Fruit fly (Drosophila melanogaster): ENCODE measurements around the gene TkR86C.

TkR86C gene

DNA sequence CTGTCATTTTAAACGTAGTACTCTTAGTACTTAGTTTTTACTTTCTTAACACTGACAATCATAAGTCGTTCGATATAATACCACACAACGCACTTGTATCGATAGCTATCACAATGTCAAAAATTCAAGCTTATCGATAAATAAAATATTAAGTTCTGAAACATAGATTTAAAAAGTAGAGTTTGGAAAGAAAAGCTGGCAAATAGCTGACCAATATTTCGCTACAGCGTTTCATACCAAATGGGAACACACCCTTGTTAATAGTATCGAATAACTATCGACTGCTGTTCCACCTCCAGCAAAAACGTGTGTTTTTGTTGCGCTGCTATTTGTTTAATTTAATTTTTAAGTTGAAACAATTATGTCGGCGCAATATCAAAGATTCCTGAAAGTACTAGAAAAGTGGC is 54.7 kb downstream of the TkR86C start, which contains the start of the genes pug, CG14683 and CG46459 (continued):
- TF ChIP-seq dl (GFP tag; optimal IDR thresholded peaks at IDR 0.05; ENCODE audit: insufficient read depth in 1 of 2, partially characterized antibody in 2 of 2), result no peak
- peak; percentile 15 for TF ChIP-seq br (GFP tag; optimal IDR thresholded peaks at IDR 0.05)
- TF ChIP-seq Dif (GFP tag; optimal IDR thresholded peaks at IDR 0.05; ENCODE audit: partially characterized antibody), result no peak
- TF ChIP-seq Jra (GFP tag; optimal IDR thresholded peaks at IDR 0.05), result peak; percentile 55
- no peak for TF ChIP-seq Hr78 (GFP tag; optimal IDR thresholded peaks at IDR 0.05)
- TF ChIP-seq usp (GFP tag; optimal IDR thresholded peaks at IDR 0.05), result no peak
- TF ChIP-seq tai (GFP tag; optimal IDR thresholded peaks at IDR 0.05), result no peak
- TF ChIP-seq brk (GFP tag; optimal IDR thresholded peaks at IDR 0.05), result no peak
- no peak for TF ChIP-seq Abd-B (GFP tag; optimal IDR thresholded peaks at IDR 0.05)
- peak; percentile 31 for TF ChIP-seq Myc (optimal IDR thresholded peaks at IDR 0.05)
- peak; percentile 73 for TF ChIP-seq h (GFP tag; optimal IDR thresholded peaks at IDR 0.05)
- peak; percentile 46 for TF ChIP-seq HLH106 (tag; optimal IDR thresholded peaks at IDR 0.05)
- TF ChIP-seq pan (optimal IDR thresholded peaks at IDR 0.05), result no peak
- no peak for TF ChIP-seq CG9705 (GFP tag; optimal IDR thresholded peaks at IDR 0.05)

DNA sequence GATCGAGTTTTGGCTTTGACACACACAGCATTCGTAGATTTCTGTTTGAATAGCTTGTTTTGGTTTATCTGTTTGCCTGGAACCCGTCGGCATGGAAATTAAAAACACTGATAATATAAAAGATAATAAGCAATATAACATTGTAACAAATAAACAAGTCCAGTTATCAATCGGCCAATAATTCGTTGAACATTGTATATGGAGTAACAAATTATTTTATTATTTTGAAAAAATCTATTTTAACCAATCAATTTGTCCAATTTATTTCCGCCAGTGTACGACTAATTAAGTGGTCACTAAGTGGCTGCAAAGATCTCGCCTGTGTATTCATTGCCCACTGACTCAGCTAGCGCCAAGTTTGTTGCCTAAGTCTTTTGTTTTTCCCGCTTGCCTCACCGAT is 62.2 kb downstream of the TkR86C start:
- TF ChIP-seq Jra (GFP tag; optimal IDR thresholded peaks at IDR 0.05) (no peak), Dfd (GFP tag; optimal IDR thresholded peaks at IDR 0.05) (no peak), GATAd (GFP tag; optimal IDR thresholded peaks at IDR 0.05) (no peak), foxo (GFP tag; optimal IDR thresholded peaks at IDR 0.05) (no peak), br (GFP tag; optimal IDR thresholded peaks at IDR 0.05) (no peak), brk (GFP tag; optimal IDR thresholded peaks at IDR 0.05) (no peak), rgr (GFP tag; optimal IDR thresholded peaks at IDR 0.05) (no peak)

DNA sequence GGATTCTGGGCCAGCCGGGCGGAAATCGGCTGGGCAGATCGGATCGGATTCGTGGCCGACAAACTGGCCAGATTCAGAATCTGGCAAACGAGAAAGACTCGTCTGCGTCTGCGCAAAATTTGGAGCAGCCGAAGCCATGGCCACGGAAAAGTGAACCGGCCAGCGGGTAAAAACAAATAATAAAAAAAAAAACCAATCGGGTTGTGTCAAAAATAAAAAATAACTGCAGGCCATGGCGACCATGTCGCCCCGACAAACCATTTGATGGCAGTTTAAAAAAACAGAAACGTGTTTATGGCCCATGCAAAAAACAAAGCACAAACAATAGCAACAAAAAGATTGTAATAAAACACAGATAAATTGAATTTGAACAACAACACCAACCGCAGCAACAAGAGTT is 62.9 kb downstream of the TkR86C start:
- TF ChIP-seq Jra (GFP tag; optimal IDR thresholded peaks at IDR 0.05) (no peak), Myc (optimal IDR thresholded peaks at IDR 0.05) (no peak), Mio (GFP tag; optimal IDR thresholded peaks at IDR 0.05) (no peak), dmrt93B (GFP tag; optimal IDR thresholded peaks at IDR 0.05) (no peak), br (GFP tag; optimal IDR thresholded peaks at IDR 0.05) (no peak), Vsx2 (GFP tag; optimal IDR thresholded peaks at IDR 0.05; ENCODE audit: partially characterized antibody) (no peak), brk (GFP tag; optimal IDR thresholded peaks at IDR 0.05) (no peak), CG32264 (GFP tag; optimal IDR thresholded peaks at IDR 0.05) (no peak), dsf (GFP tag; optimal IDR thresholded peaks at IDR 0.05; ENCODE audit: borderline replicate concordance) (no peak), Dif (GFP tag; optimal IDR thresholded peaks at IDR 0.05; ENCODE audit: partially characterized antibody) (no peak), HLH106 (tag; optimal IDR thresholded peaks at IDR 0.05) (no peak), sv (GFP tag; optimal IDR thresholded peaks at IDR 0.05) (no peak), tai (GFP tag; optimal IDR thresholded peaks at IDR 0.05) (no peak), sage (GFP tag; optimal IDR thresholded peaks at IDR 0.05) (no peak), Dfd (GFP tag; optimal IDR thresholded peaks at IDR 0.05) (no peak), Hnf4 (GFP tag; optimal IDR thresholded peaks at IDR 0.05) (no peak), Abd-B (GFP tag; optimal IDR thresholded peaks at IDR 0.05) (no peak), woc (GFP tag; optimal IDR thresholded peaks at IDR 0.05) (no peak)

All from whole organism, wandering third instar larva.